Worm (Caenorhabditis elegans) whole organism, late embryonic: ENCODE data around the gene icl-1.

Experiments used
- ceh-30 ChIP-seq: fragments of 150-350 bp; optimal IDR thresholded peaks from 2 replicates; lab custom pipeline; 2014; ENCODE audit warnings: missing biosample characterization, missing genetic modification characterization
- dmd-4 ChIP-seq: sonication (generic microtip); optimal IDR thresholded peaks from 2 replicates; lab custom pipeline; 2016; ENCODE audit warnings: borderline replicate concordance, missing genetic modification characterization, missing compliant biosample characterization
- ets-4 ChIP-seq: sonication (generic microtip); optimal IDR thresholded peaks from 2 replicates; lab custom pipeline; 2016; ENCODE audit warnings: missing genetic modification characterization, missing compliant biosample characterization
- fkh-10 ChIP-seq: fragments of 150-350 bp; optimal IDR thresholded peaks from 2 replicates; lab custom pipeline; 2014; ENCODE audit warnings: missing biosample characterization, missing genetic modification reagents, missing genetic modification characterization
- sox-2 ChIP-seq: fragments of 200-800 bp; sonication (Bioruptor generic); IDR thresholded peaks from 2 replicates; pipeline ENCODE4 v1.3.6; 2022; ENCODE audit warnings: missing genetic modification reagents, missing genetic modification characterization, missing compliant biosample characterization

DNA sequence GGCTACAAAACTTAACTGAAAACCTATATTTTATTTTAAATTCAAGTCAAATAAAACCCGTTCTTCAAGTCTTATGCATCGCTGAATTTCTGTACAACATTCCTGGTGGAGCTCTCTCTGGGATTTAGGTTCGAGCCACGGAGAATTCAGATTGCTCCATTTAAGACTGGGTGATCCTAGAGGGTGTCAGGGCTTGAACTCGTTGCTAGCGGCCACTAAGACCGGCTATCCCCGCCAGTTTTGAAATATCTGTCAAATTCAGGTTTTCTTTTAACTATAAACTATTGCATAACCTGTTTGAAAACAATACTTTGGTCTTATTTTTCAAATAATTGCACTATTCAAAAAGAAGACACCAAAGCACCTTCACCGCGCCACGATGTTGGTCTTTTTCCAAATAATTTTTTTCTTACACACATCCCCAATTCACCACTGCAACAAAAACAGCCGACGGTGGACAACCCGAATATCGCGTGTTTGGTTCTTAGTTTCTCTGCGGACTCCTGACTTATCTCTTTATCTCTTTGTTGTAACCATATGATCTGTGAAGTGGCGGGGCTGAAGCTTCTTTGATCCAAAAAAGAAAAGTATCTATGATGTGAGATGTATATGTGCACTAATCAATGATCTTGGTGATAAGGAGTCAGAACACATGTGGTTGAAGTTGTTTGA, 1.2 kb upstream of the icl-1 start:
- no peak for TF ChIP-seq ceh-30 (tag; lab: Kevin White, UChicago)
- no peak for TF ChIP-seq sox-2
- TF ChIP-seq ets-4 (tag; lab: Kevin White, UChicago), result no peak
- no peak for TF ChIP-seq fkh-10 (GFP tag; lab: Kevin White, UChicago)
- no peak for TF ChIP-seq dmd-4 (tag; lab: Kevin White, UChicago)
